Worm (Caenorhabditis elegans): ENCODE results near the gene pfas-1.
A peak's percentile ranks its signal among the peaks of the same experiment; 100 is the strongest.

pfas-1 gene

DNA sequence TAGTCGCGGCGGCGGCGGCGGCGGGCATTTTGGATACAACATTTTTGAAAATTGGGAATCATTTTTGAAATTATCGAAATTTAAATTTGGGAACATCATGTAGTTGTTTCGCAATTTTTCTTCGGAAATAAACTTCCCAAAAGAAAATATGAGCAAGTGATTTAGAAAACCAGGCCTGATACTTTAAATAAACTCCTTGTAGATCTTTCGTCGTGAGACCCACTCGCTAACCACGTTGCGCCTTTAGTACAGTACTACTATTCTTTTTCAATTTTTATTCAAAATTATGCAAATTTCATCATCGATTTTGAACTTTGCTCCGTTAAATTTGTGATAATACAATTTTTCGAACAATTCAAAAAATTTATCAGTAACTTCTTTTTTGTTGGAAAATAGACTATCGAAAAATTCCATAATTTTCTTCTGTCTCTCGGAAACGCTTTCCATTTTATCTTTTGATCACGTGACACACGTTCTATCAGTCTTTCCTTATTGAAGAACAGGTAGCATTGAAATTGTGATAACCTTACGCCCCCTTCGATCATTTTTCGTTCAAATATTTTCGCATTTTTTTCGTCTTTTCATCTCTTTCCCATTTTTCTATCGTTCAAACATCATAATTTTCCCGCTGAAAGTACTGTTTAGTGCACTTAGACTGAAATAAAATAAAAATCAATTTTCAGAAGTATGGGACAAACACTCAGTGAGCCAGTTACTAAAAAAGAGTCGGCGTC lies 6.9 kb upstream of the pfas-1 start, which contains the start of gene ppm-2:
Gene ppm-2 (plus strand): TSS at position 684 of the 734 bp plus-strand sequence.
- TF ChIP-seq lin-38 (GFP tag; IDR thresholded peaks at IDR 0.05), result peak; percentile 22; the same call in 1 of the 2 replicates
- peak; percentile 73 for TF ChIP-seq hlh-30 (tag; optimal IDR thresholded peaks at IDR 0.05; ENCODE audit: insufficient read depth)
- 0 out of 2 replicates have a peak, but pooled peaks have one; percentile 45 for TF ChIP-seq zfp-3 (GFP tag; conservative IDR thresholded peaks at IDR 0.05)
- 0 out of 2 replicates have a peak, but pooled peaks have one; percentile 9 for TF ChIP-seq tra-1 (GFP tag; IDR thresholded peaks at IDR 0.05)
- TF ChIP-seq nhr-6 (tag; optimal IDR thresholded peaks at IDR 0.05), result no peak
- no peak for TF ChIP-seq nhr-25 (tag; optimal IDR thresholded peaks at IDR 0.05; ENCODE audit: borderline replicate concordance, insufficient read depth)
- no peak for TF ChIP-seq aly-2 (tag; optimal IDR thresholded peaks at IDR 0.05)
- peak; percentile 27 for TF ChIP-seq unc-130 (GFP tag; optimal IDR thresholded peaks at IDR 0.05)
- no peak for TF ChIP-seq mxl-3 (GFP tag; optimal IDR thresholded peaks at IDR 0.05)
- no peak for TF ChIP-seq daf-16 (GFP tag; optimal IDR thresholded peaks at IDR 0.05)
- peak; percentile 43 for TF ChIP-seq daf-16 (tag; optimal IDR thresholded peaks at IDR 0.05)
- TF ChIP-seq dve-1 (tag; optimal IDR thresholded peaks at IDR 0.05; ENCODE audit: insufficient read depth), result peak; percentile 55
- no peak for TF ChIP-seq pha-4 (GFP tag; IDR thresholded peaks at IDR 0.05)
- no peak for TF ChIP-seq pha-4 (tag; optimal IDR thresholded peaks at IDR 0.05)
- peak; percentile 46; the same call in 1 of the 2 replicates for TF ChIP-seq snpc-1.2 (GFP tag; IDR thresholded peaks at IDR 0.05)
- peak; percentile 24 for TF ChIP-seq hlh-11 (tag; optimal IDR thresholded peaks at IDR 0.05)
- TF ChIP-seq dmd-6 (GFP tag; IDR thresholded peaks at IDR 0.05), result peak; percentile 77
- no peak for TF ChIP-seq ZK546.5 (tag; optimal IDR thresholded peaks at IDR 0.05)
- TF ChIP-seq F44E2.7 (GFP tag; IDR thresholded peaks at IDR 0.05), result no peak
- 0 out of 2 replicates have a peak, but pooled peaks have one; percentile 38 for TF ChIP-seq lin-1 (GFP tag; IDR thresholded peaks at IDR 0.05)
- TF ChIP-seq Y48G9A.11 (GFP tag; IDR thresholded peaks at IDR 0.05), result no peak
- no peak for TF ChIP-seq Y5F2A.4 (GFP tag; optimal IDR thresholded peaks at IDR 0.05)
- TF ChIP-seq madf-9 (GFP tag; conservative IDR thresholded peaks at IDR 0.05), result 0 out of 2 replicates have a peak, but pooled peaks have one; percentile 14
- TF ChIP-seq mdl-1 (tag; optimal IDR thresholded peaks at IDR 0.05), result peak in 1 of 2 experiments; percentile 10
- 0 out of 2 replicates have a peak, but pooled peaks have one; percentile 4 for TF ChIP-seq dmd-9 (GFP tag; IDR thresholded peaks at IDR 0.05)
- no peak for TF ChIP-seq madf-5 (GFP tag; IDR thresholded peaks at IDR 0.05)
- peak; percentile 13 for TF ChIP-seq mep-1 (tag; optimal IDR thresholded peaks at IDR 0.05)
- TF ChIP-seq hif-1 (tag; optimal IDR thresholded peaks at IDR 0.05), result no peak
- TF ChIP-seq nhr-77 (tag; optimal IDR thresholded peaks at IDR 0.05), result peak; percentile 14
- TF ChIP-seq ceh-32 (tag; optimal IDR thresholded peaks at IDR 0.05; ENCODE audit: poor library complexity), result no peak
- TF ChIP-seq egl-27 (tag; optimal IDR thresholded peaks at IDR 0.05), result no peak
- peak in 1 of 2 experiments; percentile 47 for TF ChIP-seq lsy-2 (tag; optimal IDR thresholded peaks at IDR 0.05)
- TF ChIP-seq nhr-28 (tag; optimal IDR thresholded peaks at IDR 0.05), result peak; percentile 63

DNA sequence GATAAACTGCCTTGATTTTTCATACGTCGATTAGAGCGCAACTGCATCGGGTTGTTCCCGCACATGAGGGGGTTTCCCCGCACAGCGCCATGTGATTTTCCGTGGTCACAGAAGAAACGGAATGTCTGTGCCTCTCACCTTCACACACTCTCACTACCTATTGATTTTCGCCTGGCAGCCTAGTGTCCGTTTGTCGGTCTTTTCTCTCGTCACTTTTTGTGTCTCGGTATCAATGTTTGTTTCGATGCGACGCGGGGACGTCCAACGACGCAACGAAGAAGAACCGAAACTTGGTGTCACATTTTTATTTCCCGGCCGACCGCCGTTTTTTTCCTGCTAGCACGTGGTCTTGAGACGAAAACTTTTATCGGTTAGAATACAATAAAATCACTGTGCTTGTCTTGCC lies 6.3 kb upstream of the pfas-1 start:
- TF ChIP-seq spr-3 (GFP tag; optimal IDR thresholded peaks at IDR 0.05) (no peak), nhr-77 (tag; optimal IDR thresholded peaks at IDR 0.05) (peak; percentile 97), ztf-7 (tag; optimal IDR thresholded peaks at IDR 0.05) (peak; percentile 34), ctbp-1 (GFP tag; IDR thresholded peaks at IDR 0.05) (peak; percentile 78), duxl-1 (tag; optimal IDR thresholded peaks at IDR 0.05; ENCODE audit: poor library complexity) (peak; percentile 50), madf-5 (GFP tag; IDR thresholded peaks at IDR 0.05) (no peak), daf-8 (GFP tag; IDR thresholded peaks at IDR 0.05) (no peak), nhr-237 (tag; optimal IDR thresholded peaks at IDR 0.05) (peak; percentile 2), ceh-32 (tag; optimal IDR thresholded peaks at IDR 0.05; ENCODE audit: poor library complexity) (no peak), nhr-10 (tag; optimal IDR thresholded peaks at IDR 0.05) (peak; percentile 86), jun-1 (tag; optimal IDR thresholded peaks at IDR 0.05) (peak; percentile 72), unc-62 (GFP tag; optimal IDR thresholded peaks at IDR 0.05 in 1 of 2) (peak in 1 of 2 experiments; percentile 99), unc-62 (tag; optimal IDR thresholded peaks at IDR 0.05) (no peak), zag-1 (tag; optimal IDR thresholded peaks at IDR 0.05) (no peak), zfp-2 (tag; optimal IDR thresholded peaks at IDR 0.05) (peak; percentile 48), aly-2 (tag; optimal IDR thresholded peaks at IDR 0.05) (no peak), pha-4 (GFP tag; IDR thresholded peaks at IDR 0.05) (peak; percentile 75), pha-4 (tag; optimal IDR thresholded peaks at IDR 0.05) (peak; percentile 21), snpc-4 (tag; optimal IDR thresholded peaks at IDR 0.05) (no peak), zfp-3 (GFP tag; conservative IDR thresholded peaks at IDR 0.05) (0 out of 2 replicates have a peak, but pooled peaks have one; percentile 39), lin-15B (tag; optimal IDR thresholded peaks at IDR 0.05) (no peak), lin-1 (GFP tag; IDR thresholded peaks at IDR 0.05) (peak; percentile 88), R02D3.7 (tag; optimal IDR thresholded peaks at IDR 0.05) (no peak), hlh-11 (tag; optimal IDR thresholded peaks at IDR 0.05) (peak; percentile 100)

Measured in whole organism, L4 larva.